Fruit fly (Drosophila melanogaster): ENCODE data around the gene CG42564.

CG42564 gene

dm6 chr3R:6402522-6403171, 28.4 kb downstream of the CG42564 start (continued):
- TF ChIP-seq CG18764 (GFP tag; optimal IDR thresholded peaks at IDR 0.05): no peak
- TF ChIP-seq CG9817 (tag; optimal IDR thresholded peaks at IDR 0.05): no peak
- no peak for TF ChIP-seq dan (GFP tag; IDR thresholded peaks at IDR 0.05)
- no peak for TF ChIP-seq CG12659 (GFP tag; optimal IDR thresholded peaks at IDR 0.05)
- no peak for TF ChIP-seq lmd (GFP tag; IDR thresholded peaks at IDR 0.05)
- TF ChIP-seq Side (GFP tag; optimal IDR thresholded peaks at IDR 0.05): no peak
- TF ChIP-seq sim (GFP tag; IDR thresholded peaks at IDR 0.05): no peak
- no peak for TF ChIP-seq bowl (GFP tag; IDR thresholded peaks at IDR 0.05)
- no peak for TF ChIP-seq CG8765 (GFP tag; IDR thresholded peaks at IDR 0.05)
- no peak for TF ChIP-seq fd102C (GFP tag; optimal IDR thresholded peaks at IDR 0.05)
- TF ChIP-seq HHEX (GFP tag; optimal IDR thresholded peaks at IDR 0.05): no peak
- TF ChIP-seq az2 (GFP tag; optimal IDR thresholded peaks at IDR 0.05): no peak
- peak in 1 of 2 experiments; percentile 11 for TF ChIP-seq Eip74EF (GFP tag; optimal IDR thresholded peaks at IDR 0.05)
- TF ChIP-seq crol (GFP tag; IDR thresholded peaks at IDR 0.05): peak; percentile 85
- no peak for TF ChIP-seq Atf3 (GFP tag; optimal IDR thresholded peaks at IDR 0.05)
- TF ChIP-seq CG4360 (GFP tag; IDR thresholded peaks at IDR 0.05): no peak
- no peak for TF ChIP-seq CG2129 (GFP tag; IDR thresholded peaks at IDR 0.05; ENCODE audit: partially characterized antibody)
- TF ChIP-seq vnd (GFP tag; IDR thresholded peaks at IDR 0.05; ENCODE audit: partially characterized antibody): no peak
- no peak for TF ChIP-seq CG3847 (GFP tag; IDR thresholded peaks at IDR 0.05)
- TF ChIP-seq CG6683 (GFP tag; optimal IDR thresholded peaks at IDR 0.05): no peak
- no peak for TF ChIP-seq esg (GFP tag; conservative IDR thresholded peaks at IDR 0.05)
- TF ChIP-seq CG6854 (GFP tag; optimal IDR thresholded peaks at IDR 0.05): no peak
- TF ChIP-seq CG15479 (GFP tag; optimal IDR thresholded peaks at IDR 0.05): peak; percentile 10
- no peak for TF ChIP-seq CG7963 (GFP tag; IDR thresholded peaks at IDR 0.05; ENCODE audit: partially characterized antibody)
- TF ChIP-seq Nf-YB (GFP tag; optimal IDR thresholded peaks at IDR 0.05): no peak
- TF ChIP-seq CG42726 (GFP tag; IDR thresholded peaks at IDR 0.05; ENCODE audit: partially characterized antibody): no peak

dm6 chr3R:6403674-6404073, 29.4 kb downstream of the CG42564 start:
- no peak for TF ChIP-seq chn (GFP tag; optimal IDR thresholded peaks at IDR 0.05)
- TF ChIP-seq C15 (GFP tag; IDR thresholded peaks at IDR 0.05): no peak
- TF ChIP-seq CG13894 (tag; optimal IDR thresholded peaks at IDR 0.05): peak; percentile 2
- TF ChIP-seq CG3065 (GFP tag; optimal IDR thresholded peaks at IDR 0.05): no peak
- TF ChIP-seq gt (GFP tag; IDR thresholded peaks at IDR 0.05): no peak
- TF ChIP-seq dm (GFP tag; optimal IDR thresholded peaks at IDR 0.05): no peak
- peak; percentile 24 for TF ChIP-seq Deaf1 (tag; optimal IDR thresholded peaks at IDR 0.05)
- TF ChIP-seq CG9876 (GFP tag; optimal IDR thresholded peaks at IDR 0.05): no peak
- peak; percentile 74 for TF ChIP-seq exex (tag; optimal IDR thresholded peaks at IDR 0.05)
- TF ChIP-seq Tbp (GFP tag; optimal IDR thresholded peaks at IDR 0.05): no peak
- TF ChIP-seq dmrt11E (tag; optimal IDR thresholded peaks at IDR 0.05): no peak
- TF ChIP-seq mirr (GFP tag; optimal IDR thresholded peaks at IDR 0.05): peak; percentile 30
- no peak for TF ChIP-seq CG8290 (GFP tag; optimal IDR thresholded peaks at IDR 0.05)
- TF ChIP-seq CG8290 (tag; optimal IDR thresholded peaks at IDR 0.05): peak in 1 of 2 experiments; percentile 8
- TF ChIP-seq CG8388 (GFP tag; optimal IDR thresholded peaks at IDR 0.05): no peak
- peak; percentile 83 for TF ChIP-seq CG12769 (tag; optimal IDR thresholded peaks at IDR 0.05)
- TF ChIP-seq sd (tag; optimal IDR thresholded peaks at IDR 0.05): peak; percentile 57
- no peak for TF ChIP-seq CG9797 (GFP tag; optimal IDR thresholded peaks at IDR 0.05)

All from whole organism, embryonic.